Fruit fly (Drosophila melanogaster): Measurements from ENCODE around the gene CG31769.

Gene CG31769

dm6 chr2L:14123605-14124004 is 13.1 kb upstream of the CG31769 start (continued):
- TF ChIP-seq lola (GFP tag; optimal IDR thresholded peaks at IDR 0.05) = no peak
- no peak for TF ChIP-seq CG32772 (GFP tag; IDR thresholded peaks at IDR 0.05)
- TF ChIP-seq dysf (GFP tag; IDR thresholded peaks at IDR 0.05) = peak; percentile 53; the same call in 1 of the 3 replicates
- peak; percentile 16 for TF ChIP-seq Fer3 (tag; optimal IDR thresholded peaks at IDR 0.05)
- TF ChIP-seq mirr (GFP tag; optimal IDR thresholded peaks at IDR 0.05) = no peak
- peak; percentile 24 for TF ChIP-seq CG12391 (tag; optimal IDR thresholded peaks at IDR 0.05)
- no peak for TF ChIP-seq CG3847 (GFP tag; IDR thresholded peaks at IDR 0.05)
- TF ChIP-seq ato (GFP tag; IDR thresholded peaks at IDR 0.05; ENCODE audit: partially characterized antibody) = no peak
- peak; percentile 20 for TF ChIP-seq bab2 (GFP tag; optimal IDR thresholded peaks at IDR 0.05)
- TF ChIP-seq crol (GFP tag; IDR thresholded peaks at IDR 0.05) = no peak
- TF ChIP-seq Lim3 (GFP tag; IDR thresholded peaks at IDR 0.05) = no peak
- TF ChIP-seq CG17829 (tag; optimal IDR thresholded peaks at IDR 0.05) = peak; percentile 2
- TF ChIP-seq mam (GFP tag; optimal IDR thresholded peaks at IDR 0.05) = peak; percentile 9
- no peak for TF ChIP-seq NC2α (GFP tag; optimal IDR thresholded peaks at IDR 0.05)
- peak; percentile 12 for TF ChIP-seq CG9727 (GFP tag; optimal IDR thresholded peaks at IDR 0.05)
- TF ChIP-seq Neu2 (GFP tag; optimal IDR thresholded peaks at IDR 0.05; ENCODE audit: borderline replicate concordance) = no peak
- no peak for TF ChIP-seq klu (GFP tag; IDR thresholded peaks at IDR 0.05)
- no peak for TF ChIP-seq CG18011 (GFP tag; optimal IDR thresholded peaks at IDR 0.05)
- TF ChIP-seq chn (GFP tag; optimal IDR thresholded peaks at IDR 0.05) = peak; percentile 14
- no peak for TF ChIP-seq fd64A (GFP tag; optimal IDR thresholded peaks at IDR 0.05)
- no peak for TF ChIP-seq vnd (GFP tag; IDR thresholded peaks at IDR 0.05; ENCODE audit: partially characterized antibody)
- peak; percentile 48 for TF ChIP-seq CG30403 (GFP tag; optimal IDR thresholded peaks at IDR 0.05)
- TF ChIP-seq CG13287 (GFP tag; IDR thresholded peaks at IDR 0.05; ENCODE audit: partially characterized antibody) = no peak
- TF ChIP-seq CG9609 (GFP tag; optimal IDR thresholded peaks at IDR 0.05) = peak; percentile 26
- peak; percentile 16 for TF ChIP-seq ATbp (GFP tag; optimal IDR thresholded peaks at IDR 0.05)
- peak; percentile 14 for TF ChIP-seq PHDP (tag; optimal IDR thresholded peaks at IDR 0.05)
- no peak for TF ChIP-seq Ptx1 (GFP tag; IDR thresholded peaks at IDR 0.05)
- TF ChIP-seq CG7963 (GFP tag; IDR thresholded peaks at IDR 0.05; ENCODE audit: partially characterized antibody) = no peak
- peak; percentile 8 for TF ChIP-seq Hmr (GFP tag; optimal IDR thresholded peaks at IDR 0.05)
- TF ChIP-seq sima (GFP tag; optimal IDR thresholded peaks at IDR 0.05) = no peak
- TF ChIP-seq CG4360 (GFP tag; IDR thresholded peaks at IDR 0.05) = no peak
- TF ChIP-seq CG1233 (GFP tag; optimal IDR thresholded peaks at IDR 0.05) = no peak
- TF ChIP-seq CG8924 (tag; optimal IDR thresholded peaks at IDR 0.05) = no peak
- no peak for TF ChIP-seq slbo (GFP tag; IDR thresholded peaks at IDR 0.05)
- no peak for TF ChIP-seq Tbp (GFP tag; optimal IDR thresholded peaks at IDR 0.05)
- TF ChIP-seq pnt (GFP tag; optimal IDR thresholded peaks at IDR 0.05) = peak; percentile 23
- peak; percentile 49; the same call in 1 of the 2 replicates for TF ChIP-seq CG31441 (GFP tag; IDR thresholded peaks at IDR 0.05)
- TF ChIP-seq CG15269 (tag; optimal IDR thresholded peaks at IDR 0.05) = peak; percentile 31
- TF ChIP-seq ttk (GFP tag; IDR thresholded peaks at IDR 0.05) = no peak
- no peak for TF ChIP-seq Hr78 (GFP tag; optimal IDR thresholded peaks at IDR 0.05)
- peak; percentile 23 for TF ChIP-seq Hsf (GFP tag; optimal IDR thresholded peaks at IDR 0.05)
- peak; percentile 50 for TF ChIP-seq CG7839 (tag; optimal IDR thresholded peaks at IDR 0.05)
- TF ChIP-seq ap (GFP tag; IDR thresholded peaks at IDR 0.05) = no peak
- peak; percentile 48 for TF ChIP-seq CG9437 (GFP tag; optimal IDR thresholded peaks at IDR 0.05)
- TF ChIP-seq stwl (tag; optimal IDR thresholded peaks at IDR 0.05) = no peak
- no peak for TF ChIP-seq z (GFP tag; IDR thresholded peaks at IDR 0.05)
- no peak for TF ChIP-seq CG10979 (tag; optimal IDR thresholded peaks at IDR 0.05)
- peak; percentile 1 for TF ChIP-seq CG5180 (GFP tag; optimal IDR thresholded peaks at IDR 0.05)
- TF ChIP-seq gt (GFP tag; IDR thresholded peaks at IDR 0.05) = no peak
- no peak for TF ChIP-seq E2f1 (GFP tag; IDR thresholded peaks at IDR 0.05)
- peak; percentile 67 for TF ChIP-seq dmrt99B (tag; optimal IDR thresholded peaks at IDR 0.05)

Measured in whole organism, embryonic.